Worm (Caenorhabditis elegans): ENCODE results near the gene cbn-1.

ce11 chrII:313540-313939, 18.8 kb downstream of the cbn-1 start:
- TF ChIP-seq W03F9.2 (tag; optimal IDR thresholded peaks at IDR 0.05) (no peak), him-1 (tag; optimal IDR thresholded peaks at IDR 0.05) (no peak), dao-5 (tag; optimal IDR thresholded peaks at IDR 0.05) (no peak)
